Worm (Caenorhabditis elegans): Measurements from ENCODE around the gene cup-4.

DNA sequence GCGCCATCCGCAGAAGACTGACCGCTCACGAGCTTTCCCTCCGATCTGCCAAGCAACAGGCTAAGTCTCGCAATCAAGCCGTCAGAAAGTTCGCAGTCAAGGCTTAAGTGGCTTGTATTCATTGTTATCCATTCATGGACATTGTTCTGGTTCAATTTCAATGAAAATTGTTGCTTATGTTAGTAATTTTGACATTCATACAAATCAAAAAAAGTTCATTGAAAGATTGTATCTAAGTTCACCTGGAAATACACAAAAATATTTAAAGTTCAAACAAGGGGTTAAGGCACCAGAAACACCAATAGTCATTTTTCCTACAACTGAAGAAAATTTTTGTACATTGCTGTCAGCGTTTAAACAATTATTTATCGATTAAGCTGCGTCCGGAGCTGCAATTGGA lies 10.8 kb upstream of the cup-4 start:
- TF ChIP-seq ceh-34 (tag; optimal IDR thresholded peaks at IDR 0.05), result no peak
- TF ChIP-seq pha-2 (tag; optimal IDR thresholded peaks at IDR 0.05), result no peak
- TF ChIP-seq unc-42 (tag; optimal IDR thresholded peaks at IDR 0.05), result no peak
- TF ChIP-seq ztf-16 (tag; optimal IDR thresholded peaks at IDR 0.05), result no peak
- no peak for TF ChIP-seq ceh-24 (tag; optimal IDR thresholded peaks at IDR 0.05)
- TF ChIP-seq ets-4 (tag; optimal IDR thresholded peaks at IDR 0.05), result no peak
- TF ChIP-seq fax-1 (tag; optimal IDR thresholded peaks at IDR 0.05), result no peak
- no peak for TF ChIP-seq npax-4 (tag; optimal IDR thresholded peaks at IDR 0.05)
- TF ChIP-seq ama-1 (optimal IDR thresholded peaks at IDR 0.05), result no peak
- no peak for TF ChIP-seq tbx-2 (tag; optimal IDR thresholded peaks at IDR 0.05)
- no peak for TF ChIP-seq unc-55 (GFP tag; optimal IDR thresholded peaks at IDR 0.05)
- TF ChIP-seq ref-2 (tag; optimal IDR thresholded peaks at IDR 0.05), result no peak

Data from whole organism, late embryonic.